Fruit fly (Drosophila melanogaster): ENCODE results near the gene CG10516.
A peak's percentile ranks its signal among the peaks of the same experiment; 100 is the strongest.

The CG10516 gene

dm6 chr3L:15954784-15955427, 13.1 kb upstream of the CG10516 start, which contains the start of the genes Pka-C3 and GXIVsPLA2 (continued):
- TF ChIP-seq trem (tag; optimal IDR thresholded peaks at IDR 0.05) (peak; percentile 64), nmo (GFP tag; optimal IDR thresholded peaks at IDR 0.05) (peak; percentile 27), kni (GFP tag; optimal IDR thresholded peaks at IDR 0.05) (no peak), CG2116 (GFP tag; optimal IDR thresholded peaks at IDR 0.05) (peak; percentile 55), CG11093 (GFP tag; IDR thresholded peaks at IDR 0.05) (no peak), Nf-YC (tag; optimal IDR thresholded peaks at IDR 0.05) (peak; percentile 26), CG3847 (GFP tag; IDR thresholded peaks at IDR 0.05) (0 out of 2 replicates have a peak, but pooled peaks have one; percentile 10), inv (GFP tag; IDR thresholded peaks at IDR 0.05; ENCODE audit: partially characterized antibody) (no peak; the same call in 1 of the 2 replicates), HmgZ (tag; optimal IDR thresholded peaks at IDR 0.05) (peak; percentile 16), Sox100B (GFP tag; optimal IDR thresholded peaks at IDR 0.05) (peak; percentile 24), CG18764 (GFP tag; optimal IDR thresholded peaks at IDR 0.05) (peak; percentile 1), shn (GFP tag; optimal IDR thresholded peaks at IDR 0.05) (no peak), dan (GFP tag; IDR thresholded peaks at IDR 0.05) (no peak), CG14710 (tag; optimal IDR thresholded peaks at IDR 0.05) (peak; percentile 56), zfh2 (GFP tag; optimal IDR thresholded peaks at IDR 0.05) (no peak), Abd-B (GFP tag; optimal IDR thresholded peaks at IDR 0.05) (peak; percentile 7), Spps (tag; optimal IDR thresholded peaks at IDR 0.05) (no peak), Dref (GFP tag; IDR thresholded peaks at IDR 0.05) (peak; percentile 47), CG18262 (tag; optimal IDR thresholded peaks at IDR 0.05) (peak; percentile 35), grau (tag; optimal IDR thresholded peaks at IDR 0.05) (peak; percentile 31), CG17361 (GFP tag; IDR thresholded peaks at IDR 0.05) (peak; percentile 55; the same call in 2 of the 3 replicates), BEAF-32 (GFP tag; optimal IDR thresholded peaks at IDR 0.05) (peak; percentile 53), CG13287 (GFP tag; IDR thresholded peaks at IDR 0.05; ENCODE audit: partially characterized antibody) (peak; percentile 37; the same call in 1 of the 2 replicates), knrl (GFP tag; IDR thresholded peaks at IDR 0.05; ENCODE audit: partially characterized antibody) (peak; percentile 45; the same call in 1 of the 3 replicates), Max (GFP tag; optimal IDR thresholded peaks at IDR 0.05) (no peak), Dp (GFP tag; optimal IDR thresholded peaks at IDR 0.05) (peak; percentile 88), sug (tag; optimal IDR thresholded peaks at IDR 0.05) (peak; percentile 27), Deaf1 (tag; optimal IDR thresholded peaks at IDR 0.05) (no peak), Fer1 (GFP tag; optimal IDR thresholded peaks at IDR 0.05) (peak; percentile 38), sens (GFP tag) (no peak), slou (GFP tag; optimal IDR thresholded peaks at IDR 0.05) (no peak), CG12391 (tag; optimal IDR thresholded peaks at IDR 0.05) (peak; percentile 39), CG30020 (tag; optimal IDR thresholded peaks at IDR 0.05) (peak; percentile 36), Dip2 (GFP tag; IDR thresholded peaks at IDR 0.05) (peak; percentile 95), CG8388 (GFP tag; optimal IDR thresholded peaks at IDR 0.05) (peak; percentile 0), Hmr (GFP tag; optimal IDR thresholded peaks at IDR 0.05) (peak; percentile 37), CG4617 (GFP tag; optimal IDR thresholded peaks at IDR 0.05; ENCODE audit: borderline replicate concordance) (peak; percentile 33), CG4424 (GFP tag; optimal IDR thresholded peaks at IDR 0.05) (peak; percentile 12), Scr (GFP tag; IDR thresholded peaks at IDR 0.05; ENCODE audit: partially characterized antibody) (0 out of 2 replicates have a peak, but pooled peaks have one; percentile 34), gro (GFP tag; optimal IDR thresholded peaks at IDR 0.05) (peak; percentile 10), MESR4 (GFP tag; optimal IDR thresholded peaks at IDR 0.05) (peak; percentile 72), fd96Cb (tag; optimal IDR thresholded peaks at IDR 0.05) (no peak), abd-A (tag; optimal IDR thresholded peaks at IDR 0.05) (peak; percentile 15), CG8924 (tag; optimal IDR thresholded peaks at IDR 0.05) (peak; percentile 32), CG9797 (GFP tag; optimal IDR thresholded peaks at IDR 0.05) (peak; percentile 83), CG10147 (GFP tag; optimal IDR thresholded peaks at IDR 0.05) (no peak), pzg (GFP tag; optimal IDR thresholded peaks at IDR 0.05) (peak; percentile 57), Bgb (GFP tag; IDR thresholded peaks at IDR 0.05; ENCODE audit: partially characterized antibody) (0 out of 2 replicates have a peak, but pooled peaks have one; percentile 19)

Measured in whole organism, embryonic.